Worm (Caenorhabditis elegans) whole organism, L4/young adult: ENCODE measurements around the gene F31F6.2.

ENCODE experiments used
- W03F9.2 ChIP-seq: fragments of 150-350 bp; optimal IDR thresholded peaks from 2 replicates; lab custom pipeline; 2014; ENCODE audit warnings: missing biosample characterization, missing genetic modification characterization
- dao-5 ChIP-seq: sonication (generic microtip); optimal IDR thresholded peaks from 2 replicates; lab custom pipeline; 2016; ENCODE audit warnings: missing genotype, missing genetic modification characterization, moderate library complexity, missing compliant biosample characterization
- him-1 ChIP-seq: sonication (generic microtip); optimal IDR thresholded peaks from 2 replicates; lab custom pipeline; 2016; ENCODE audit warnings: missing genotype, missing genetic modification reagents, missing genetic modification characterization, missing compliant biosample characterization

F31F6.2 gene

ce11 chrX:14871780-14872179, at the start of gene F31F6.2:
Gene F31F6.2 (minus strand): TSS chrX:14871880.
- TF ChIP-seq him-1 (tag; lab: Kevin White, UChicago) (no peak), dao-5 (tag; lab: Kevin White, UChicago) (no peak), W03F9.2 (tag; lab: Kevin White, UChicago) (no peak)

- TF ChIP-seq W03F9.2 (tag; lab: Kevin White, UChicago) = no peak
- TF ChIP-seq him-1 (tag; lab: Kevin White, UChicago) = no peak
- no peak for TF ChIP-seq dao-5 (tag; lab: Kevin White, UChicago)
These were observed 49.2 kb upstream of the F31F6.2 start for ce11 chrX:14920880-14921279.

- no peak for TF ChIP-seq him-1 (tag; lab: Kevin White, UChicago)
- no peak for TF ChIP-seq W03F9.2 (tag; lab: Kevin White, UChicago)
- no peak for TF ChIP-seq dao-5 (tag; lab: Kevin White, UChicago)
These were observed 46.9 kb upstream of the F31F6.2 start, which contains the start of gene npr-40 for ce11 chrX:14918538-14918937. Gene npr-40 (plus strand): TSS chrX:14918838.

- TF ChIP-seq him-1 (tag; lab: Kevin White, UChicago) = no peak
- TF ChIP-seq dao-5 (tag; lab: Kevin White, UChicago) = no peak
- TF ChIP-seq W03F9.2 (tag; lab: Kevin White, UChicago) = no peak
These were observed 45.1 kb upstream of the F31F6.2 start for ce11 chrX:14916767-14917166.

ce11 chrX:14910689-14911088, 39.0 kb upstream of the F31F6.2 start:
- TF ChIP-seq W03F9.2 (tag; lab: Kevin White, UChicago) = no peak
- TF ChIP-seq dao-5 (tag; lab: Kevin White, UChicago) = no peak

DNA sequence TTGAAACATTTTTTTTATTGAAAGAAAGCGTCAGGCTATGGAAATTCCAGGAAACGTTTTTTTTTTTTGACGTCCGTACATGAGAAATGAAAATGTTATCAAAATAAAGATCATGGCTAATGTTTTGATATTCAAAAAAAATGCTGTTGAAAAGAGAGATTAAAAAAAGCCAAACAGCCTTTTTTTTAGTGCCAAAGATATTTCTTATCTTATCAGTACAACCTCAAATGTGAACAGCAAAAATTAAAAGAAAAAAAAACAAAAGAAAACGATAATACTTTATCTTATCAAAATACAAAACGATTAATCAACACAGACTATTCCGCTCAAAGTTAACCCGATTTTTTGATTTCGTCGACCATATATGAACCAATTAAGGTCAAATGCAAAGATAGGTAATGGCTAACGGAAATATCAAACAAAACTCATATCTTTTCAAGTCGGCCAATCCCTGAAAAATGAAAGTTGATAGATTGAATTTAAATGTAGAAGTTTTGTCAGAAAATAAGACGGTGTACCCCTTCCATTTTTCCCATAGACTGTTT, 35.6 kb upstream of the F31F6.2 start:
- TF ChIP-seq dao-5 (tag; lab: Kevin White, UChicago) (no peak), W03F9.2 (tag; lab: Kevin White, UChicago) (no peak), him-1 (tag; lab: Kevin White, UChicago) (no peak)

- TF ChIP-seq W03F9.2 (tag; lab: Kevin White, UChicago) = no peak
- TF ChIP-seq dao-5 (tag; lab: Kevin White, UChicago) = no peak
- TF ChIP-seq him-1 (tag; lab: Kevin White, UChicago) = no peak
These were observed 33.5 kb upstream of the F31F6.2 start, which contains the start of gene hex-5 for ce11 chrX:14905161-14905560. Gene hex-5 (minus strand): TSS chrX:14905261.

ce11 chrX:14903424-14903823, 31.7 kb upstream of the F31F6.2 start:
- no peak for TF ChIP-seq dao-5 (tag; lab: Kevin White, UChicago)
- TF ChIP-seq W03F9.2 (tag; lab: Kevin White, UChicago) = no peak
- TF ChIP-seq him-1 (tag; lab: Kevin White, UChicago) = no peak

ce11 chrX:14900487-14900886, 28.8 kb upstream of the F31F6.2 start:
- TF ChIP-seq dao-5 (tag; lab: Kevin White, UChicago) = no peak
- TF ChIP-seq him-1 (tag; lab: Kevin White, UChicago) = no peak
- TF ChIP-seq W03F9.2 (tag; lab: Kevin White, UChicago) = no peak

DNA sequence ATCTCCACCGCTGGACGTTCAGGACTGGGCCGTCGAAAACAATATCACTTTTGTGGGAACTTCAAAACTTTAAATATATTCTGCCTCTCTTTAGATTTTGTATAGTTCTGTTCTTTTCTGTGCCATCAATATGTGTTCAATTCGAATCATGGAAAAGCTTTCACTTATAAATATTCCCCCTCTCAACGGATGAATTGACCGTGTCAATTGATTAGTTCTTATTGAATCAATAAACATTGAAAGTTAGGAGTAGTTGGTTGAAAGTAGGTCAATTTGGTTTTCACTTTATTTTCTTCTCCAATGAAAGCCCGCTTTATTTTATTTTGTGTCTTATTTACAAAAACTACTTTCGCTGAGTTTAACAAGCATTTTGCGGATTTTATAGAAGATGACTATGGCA, 26.5 kb upstream of the F31F6.2 start, which contains the start of gene lips-8:
TSS of gene lips-8 (plus strand) at position 301 of the 400 bp plus-strand sequence.
- TF ChIP-seq him-1 (tag; lab: Kevin White, UChicago) = no peak
- no peak for TF ChIP-seq dao-5 (tag; lab: Kevin White, UChicago)
- no peak for TF ChIP-seq W03F9.2 (tag; lab: Kevin White, UChicago)

DNA sequence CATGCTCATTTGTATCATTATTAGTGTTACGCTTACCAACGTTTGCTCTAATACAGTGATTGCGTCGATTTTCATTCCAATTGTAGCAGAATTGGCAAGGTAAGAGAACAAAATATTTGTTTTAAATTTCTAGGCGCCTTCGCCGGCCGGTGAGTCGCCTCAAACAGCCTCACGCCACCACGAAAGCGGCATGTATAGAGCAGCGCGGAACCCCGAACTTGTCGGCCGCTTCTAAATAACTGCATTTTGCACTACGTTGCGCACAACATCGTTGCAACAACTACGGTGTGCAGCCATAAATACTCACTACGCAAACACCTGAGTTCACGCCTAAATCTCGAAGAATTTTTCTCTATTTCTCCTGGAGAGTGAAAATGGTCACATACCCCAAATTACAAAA, 25.5 kb upstream of the F31F6.2 start:
- TF ChIP-seq dao-5 (tag; lab: Kevin White, UChicago) (no peak), him-1 (tag; lab: Kevin White, UChicago) (no peak), W03F9.2 (tag; lab: Kevin White, UChicago) (no peak)

ce11 chrX:14894845-14895244, 23.2 kb upstream of the F31F6.2 start, which contains the start of gene nac-1:
Gene nac-1 (plus strand): TSS chrX:14895145.
- TF ChIP-seq W03F9.2 (tag; lab: Kevin White, UChicago) = no peak
- TF ChIP-seq him-1 (tag; lab: Kevin White, UChicago) = no peak
- no peak for TF ChIP-seq dao-5 (tag; lab: Kevin White, UChicago)

DNA sequence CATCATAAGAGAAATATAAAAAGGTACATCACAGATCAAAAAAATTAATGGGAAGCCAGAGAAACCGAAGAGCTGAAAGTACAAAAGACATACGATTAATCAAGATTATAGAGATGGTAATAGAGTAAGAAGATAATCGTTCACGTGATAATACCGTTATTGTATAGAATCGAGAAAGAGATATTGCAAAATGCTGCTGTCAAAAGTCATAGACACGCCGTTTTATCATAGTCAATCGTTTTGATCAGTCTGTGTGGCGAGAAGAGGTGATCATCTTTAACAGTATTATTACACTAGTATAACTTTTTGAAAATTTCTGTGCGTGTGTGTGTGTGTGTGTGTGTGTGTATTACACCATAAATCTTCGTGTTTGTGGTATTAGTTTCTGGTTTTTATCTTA, 22.7 kb upstream of the F31F6.2 start:
- TF ChIP-seq dao-5 (tag; lab: Kevin White, UChicago) (no peak), him-1 (tag; lab: Kevin White, UChicago) (no peak), W03F9.2 (tag; lab: Kevin White, UChicago) (no peak)

DNA sequence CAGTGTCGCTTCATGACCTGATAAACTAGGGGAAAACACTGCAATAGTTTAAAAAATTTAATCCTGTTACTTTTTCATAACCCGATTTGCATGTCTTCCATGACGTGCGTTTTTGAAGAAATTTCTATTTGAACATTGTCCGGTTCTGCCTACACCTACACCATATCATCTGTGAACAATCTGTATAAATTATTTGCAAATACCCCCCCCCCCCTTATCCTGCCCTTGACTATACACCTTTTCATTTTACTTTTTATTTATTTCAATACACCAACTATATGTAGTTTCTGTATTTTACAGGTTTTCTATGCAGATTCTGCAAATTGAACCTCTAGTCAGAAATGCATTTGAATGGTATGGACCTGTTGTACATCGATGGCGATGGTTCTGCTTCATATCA, 16.5 kb upstream of the F31F6.2 start, which contains the start of gene daf-6:
TSS of gene daf-6 (plus strand) at position 301 of the 400 bp plus-strand sequence.
- TF ChIP-seq dao-5 (tag; lab: Kevin White, UChicago) (no peak), him-1 (tag; lab: Kevin White, UChicago) (no peak), W03F9.2 (tag; lab: Kevin White, UChicago) (no peak)
